Worm (Caenorhabditis elegans): ENCODE data around the gene gst-18.

DNA sequence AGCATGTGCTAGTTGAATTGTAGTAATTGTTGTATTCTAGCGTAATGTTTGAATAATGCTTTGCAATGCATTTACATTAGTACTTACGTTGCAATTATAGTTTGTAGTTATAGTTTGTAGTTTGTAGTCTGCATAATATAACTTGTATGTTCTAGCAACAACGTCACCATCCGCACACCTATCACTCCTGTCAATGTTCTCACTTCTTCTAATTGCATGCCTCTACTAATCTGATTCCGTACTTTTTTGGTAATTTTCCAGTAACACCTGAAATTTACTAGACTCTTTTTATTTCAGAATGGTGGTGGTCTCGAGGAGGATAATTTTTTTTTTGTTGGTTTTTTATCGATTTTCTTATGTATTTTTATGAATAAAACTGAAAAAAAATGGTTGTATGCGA lies 5.9 kb upstream of the gst-18 start:
- TF ChIP-seq hif-1 (tag; optimal IDR thresholded peaks at IDR 0.05) (no peak), hlh-30 (tag; optimal IDR thresholded peaks at IDR 0.05; ENCODE audit: insufficient read depth) (no peak), T26A8.4 (GFP tag; IDR thresholded peaks at IDR 0.05) (no peak; the same call in 1 of the 2 replicates)
